Worm (Caenorhabditis elegans) whole organism, L4 larva: ENCODE data around the gene dhcr-24.

Experiments used
- D1046.2 ChIP-seq: fragments of 200-800 bp; sonication (Bioruptor generic); IDR thresholded peaks from 2 replicates; pipeline ENCODE4 v1.3.6; 2022; ENCODE audit warnings: missing genetic modification characterization, missing compliant biosample characterization
- F26F4.8 ChIP-seq: fragments of 200-800 bp; sonication (Bioruptor generic); conservative IDR thresholded peaks from 2 replicates; pipeline ENCODE4 v1.3.6; 2022; ENCODE audit warnings: missing genetic modification characterization, missing compliant biosample characterization
- F37D6.2 ChIP-seq: sonication (generic microtip); optimal IDR thresholded peaks from 2 replicates; lab custom pipeline; 2016; ENCODE audit warnings: mild to moderate bottlenecking, missing genetic modification characterization, missing compliant biosample characterization
- F44E2.7 ChIP-seq: fragments of 200-800 bp; sonication (Bioruptor generic); IDR thresholded peaks from 2 replicates; pipeline ENCODE4 v2.1.2; 2022; ENCODE audit warnings: missing genetic modification characterization, missing compliant biosample characterization
- R02D3.7 ChIP-seq: fragments of 150-350 bp; sonication (generic microtip); optimal IDR thresholded peaks from 3 replicates; lab custom pipeline; 2014; ENCODE audit warnings: missing biosample characterization, missing genetic modification characterization
- Y105C5A.15 ChIP-seq: fragments of 200-800 bp; sonication (Bioruptor generic); IDR thresholded peaks from 2 replicates; pipeline ENCODE4 v1.3.6; 2022; ENCODE audit warnings: missing genetic modification characterization, missing compliant biosample characterization
- Y48G9A.11 ChIP-seq: fragments of 200-800 bp; sonication (Bioruptor generic); IDR thresholded peaks from 2 replicates; pipeline ENCODE4 v1.3.6; 2022; ENCODE audit warnings: missing genetic modification reagents, missing genetic modification characterization, missing compliant biosample characterization
- Y5F2A.4 ChIP-seq: fragments of 200-800 bp; sonication (Bioruptor generic); optimal IDR thresholded peaks from 2 replicates; lab custom pipeline; 2018; ENCODE audit warnings: mild to moderate bottlenecking, missing genetic modification characterization, missing compliant biosample characterization
- Y75B8A.6 ChIP-seq: fragments of 200-800 bp; sonication (Bioruptor generic); IDR thresholded peaks from 2 replicates; pipeline ENCODE4 v1.3.6; 2022; ENCODE audit warnings: missing genetic modification reagents, missing genetic modification characterization, missing compliant biosample characterization
- ZK337.2 ChIP-seq: fragments of 200-800 bp; sonication (Bioruptor generic); IDR thresholded peaks from 2 replicates; pipeline ENCODE4 v1.3.6; 2022; ENCODE audit warnings: missing genetic modification reagents, missing genetic modification characterization, missing compliant biosample characterization
- ZK546.5 ChIP-seq, 2 experiments: sonication (generic microtip); optimal IDR thresholded peaks; 2 replicates each; lab custom pipeline; 2017; ENCODE audit warnings: missing biosample characterization in 2 of 2, missing genetic modification characterization in 2 of 2
- aly-2 ChIP-seq: sonication (generic microtip); optimal IDR thresholded peaks from 2 replicates; lab custom pipeline; 2018; ENCODE audit warnings: missing biosample characterization, missing genetic modification characterization
- ama-1 ChIP-seq: fragments of 150-350 bp; optimal IDR thresholded peaks from 2 replicates; lab custom pipeline; 2014; ENCODE audit warnings: inconsistent platforms, mixed read lengths
- ceh-20 ChIP-seq: fragments of 200-800 bp; sonication (Bioruptor generic); IDR thresholded peaks from 2 replicates; pipeline ENCODE4 v1.3.6; 2022; ENCODE audit warnings: missing genetic modification reagents, missing genetic modification characterization, missing compliant biosample characterization
- ceh-28 ChIP-seq: fragments of 150-350 bp; optimal IDR thresholded peaks from 2 replicates; lab custom pipeline; 2014; ENCODE audit warnings: missing biosample characterization, missing genetic modification reagents, missing genetic modification characterization
- ceh-62 ChIP-seq: sonication (generic microtip); optimal IDR thresholded peaks from 2 replicates; lab custom pipeline; 2017; ENCODE audit warnings: missing biosample characterization, missing genetic modification characterization
- daf-19 ChIP-seq: fragments of 200-800 bp; sonication (Bioruptor generic); conservative IDR thresholded peaks from 2 replicates; pipeline ENCODE4 v1.3.6; 2022; ENCODE audit warnings: missing genetic modification characterization, missing compliant biosample characterization
- daf-8 ChIP-seq: fragments of 200-800 bp; sonication (Bioruptor generic); IDR thresholded peaks from 2 replicates; pipeline ENCODE4 v1.3.6; 2022; ENCODE audit warnings: missing genetic modification characterization, missing compliant biosample characterization
- dmd-8 ChIP-seq: fragments of 200-800 bp; sonication (Bioruptor generic); IDR thresholded peaks from 2 replicates; pipeline ENCODE4 v1.3.6; 2022; ENCODE audit warnings: missing genetic modification characterization, missing compliant biosample characterization
- dpl-1 ChIP-seq: fragments of 150-350 bp; optimal IDR thresholded peaks from 2 replicates; lab custom pipeline; 2014; ENCODE audit warnings: missing biosample characterization, missing genetic modification reagents, missing genetic modification characterization
- duxl-1 ChIP-seq: sonication (generic microtip); optimal IDR thresholded peaks from 2 replicates; lab custom pipeline; 2016; ENCODE audit warnings: mild to moderate bottlenecking, missing genetic modification characterization, moderate library complexity, missing compliant biosample characterization; ENCODE audit not compliant: poor library complexity
- dve-1 ChIP-seq: sonication (generic microtip); optimal IDR thresholded peaks from 2 replicates; lab custom pipeline; 2017; ENCODE audit warnings: antibody characterized with exemption, mild to moderate bottlenecking, missing genetic modification characterization, missing compliant biosample characterization; ENCODE audit not compliant: insufficient read depth
- egl-27 ChIP-seq: sonication (generic microtip); optimal IDR thresholded peaks from 3 replicates; lab custom pipeline; 2017; ENCODE audit warnings: missing biosample characterization, missing genetic modification reagents, missing genetic modification characterization
- fkh-10 ChIP-seq: fragments of 150-350 bp; optimal IDR thresholded peaks from 2 replicates; lab custom pipeline; 2014; ENCODE audit warnings: missing biosample characterization, missing genetic modification reagents, missing genetic modification characterization
- fos-1 ChIP-seq: fragments of 150-350 bp; optimal IDR thresholded peaks from 2 replicates; lab custom pipeline; 2014; ENCODE audit warnings: missing biosample characterization, missing genetic modification characterization
- gei-8 ChIP-seq: fragments of 200-800 bp; sonication (Bioruptor generic); optimal IDR thresholded peaks from 2 replicates; lab custom pipeline; 2018; ENCODE audit warnings: mild to moderate bottlenecking, missing genetic modification characterization, missing compliant biosample characterization
- hlh-11 ChIP-seq: fragments of 200-800 bp; sonication (Bioruptor generic); optimal IDR thresholded peaks from 2 replicates; lab custom pipeline; 2018; ENCODE audit warnings: mild to moderate bottlenecking, missing genetic modification characterization, missing compliant biosample characterization
- hlh-30 ChIP-seq: sonication (generic microtip); optimal IDR thresholded peaks from 2 replicates; lab custom pipeline; 2017; ENCODE audit warnings: antibody characterized with exemption, mild to moderate bottlenecking, missing genetic modification characterization, missing compliant biosample characterization; ENCODE audit not compliant: insufficient read depth
- hmg-1.1 ChIP-seq: fragments of 200-800 bp; sonication (Bioruptor generic); IDR thresholded peaks from 2 replicates; pipeline ENCODE4 v1.3.6; 2022; ENCODE audit warnings: missing genetic modification reagents, missing genetic modification characterization, missing compliant biosample characterization
- lim-7 ChIP-seq: fragments of 200-800 bp; sonication (Bioruptor generic); IDR thresholded peaks from 2 replicates; pipeline ENCODE4 v1.3.6; 2022; ENCODE audit warnings: missing genetic modification characterization, missing compliant biosample characterization
- lin-1 ChIP-seq: fragments of 200-800 bp; sonication (Bioruptor generic); IDR thresholded peaks from 2 replicates; pipeline ENCODE4 v1.3.6; 2022; ENCODE audit warnings: missing genetic modification reagents, missing genetic modification characterization, missing compliant biosample characterization
- lin-29 ChIP-seq: fragments of 200-800 bp; sonication (Bioruptor generic); IDR thresholded peaks from 2 replicates; pipeline ENCODE4 v1.3.6; 2022; ENCODE audit warnings: missing genetic modification reagents, missing genetic modification characterization, missing compliant biosample characterization
- lin-39 ChIP-seq: fragments of 150-350 bp; optimal IDR thresholded peaks from 2 replicates; lab custom pipeline; 2014; ENCODE audit warnings: missing biosample characterization, missing genetic modification reagents, missing genetic modification characterization
- mdt-29 ChIP-seq: fragments of 200-800 bp; sonication (Bioruptor generic); IDR thresholded peaks from 2 replicates; pipeline ENCODE4 v1.3.6; 2022; ENCODE audit warnings: missing genetic modification reagents, missing genetic modification characterization, missing compliant biosample characterization
- mes-2 ChIP-seq: sonication (generic microtip); optimal IDR thresholded peaks from 2 replicates; lab custom pipeline; 2016; ENCODE audit warnings: missing genotype, mild to moderate bottlenecking, missing genetic modification characterization, missing compliant biosample characterization; ENCODE audit not compliant: poor library complexity, severe bottlenecking
- mxl-2 ChIP-seq: fragments of 200-800 bp; sonication (Bioruptor generic); conservative IDR thresholded peaks from 2 replicates; pipeline ENCODE4 v1.3.6; 2022; ENCODE audit warnings: missing genetic modification reagents, missing genetic modification characterization, missing compliant biosample characterization
- mxl-3 ChIP-seq: fragments of 200-800 bp; sonication (Bioruptor generic); optimal IDR thresholded peaks from 2 replicates; lab custom pipeline; 2018; ENCODE audit warnings: mild to moderate bottlenecking, missing genetic modification characterization, missing compliant biosample characterization
- nhr-102 ChIP-seq: sonication (generic microtip); optimal IDR thresholded peaks from 2 replicates; lab custom pipeline; 2016; ENCODE audit warnings: mild to moderate bottlenecking, missing genetic modification characterization, moderate library complexity, missing compliant biosample characterization
- nhr-237 ChIP-seq: sonication (generic microtip); optimal IDR thresholded peaks from 2 replicates; lab custom pipeline; 2017; ENCODE audit warnings: missing biosample characterization, missing genetic modification characterization
- nhr-25 ChIP-seq: sonication (generic microtip); optimal IDR thresholded peaks from 2 replicates; lab custom pipeline; 2017; ENCODE audit warnings: missing genetic modification characterization, mild to moderate bottlenecking, missing compliant biosample characterization, antibody characterized with exemption, moderate library complexity, borderline replicate concordance; ENCODE audit not compliant: insufficient read depth
- nhr-6 ChIP-seq: fragments of 150-350 bp; optimal IDR thresholded peaks from 2 replicates; lab custom pipeline; 2014; ENCODE audit warnings: missing biosample characterization, missing genetic modification characterization
- nhr-76 ChIP-seq: fragments of 150-350 bp; optimal IDR thresholded peaks from 2 replicates; lab custom pipeline; 2014; ENCODE audit warnings: missing biosample characterization, missing genetic modification characterization
- nhr-77 ChIP-seq: fragments of 150-350 bp; optimal IDR thresholded peaks from 2 replicates; lab custom pipeline; 2014; ENCODE audit warnings: missing biosample characterization, missing genetic modification characterization
- pqm-1 ChIP-seq: sonication (generic microtip); optimal IDR thresholded peaks from 2 replicates; lab custom pipeline; 2017; ENCODE audit warnings: missing biosample characterization, missing genetic modification characterization
- set-16 ChIP-seq: fragments of 200-800 bp; sonication (Bioruptor generic); IDR thresholded peaks from 2 replicates; pipeline ENCODE4 v1.3.6; 2022; ENCODE audit warnings: missing genetic modification reagents, missing genetic modification characterization, missing compliant biosample characterization
- spr-1 ChIP-seq: sonication (generic microtip); optimal IDR thresholded peaks from 2 replicates; lab custom pipeline; 2016; ENCODE audit warnings: mild to moderate bottlenecking, missing genetic modification characterization, missing compliant biosample characterization
- spr-3 ChIP-seq: fragments of 200-800 bp; sonication (Bioruptor generic); optimal IDR thresholded peaks from 2 replicates; lab custom pipeline; 2018; ENCODE audit warnings: mild to moderate bottlenecking, missing genetic modification characterization, missing compliant biosample characterization
- unc-130 ChIP-seq: sonication (generic microtip); optimal IDR thresholded peaks from 2 replicates; lab custom pipeline; 2016; ENCODE audit warnings: missing genetic modification reagents, missing genetic modification characterization, missing compliant biosample characterization
- zag-1 ChIP-seq: fragments of 150-350 bp; optimal IDR thresholded peaks from 2 replicates; lab custom pipeline; 2014; ENCODE audit warnings: missing biosample characterization, missing genetic modification characterization

The dhcr-24 gene

ce11 chrX:2527877-2528276, 36.1 kb downstream of the dhcr-24 start (continued):
- peak; percentile 82 for TF ChIP-seq lim-7 (GFP tag; lab: Robert Waterston, UW)
- no peak for TF ChIP-seq nhr-76 (tag; lab: Kevin White, UChicago)
- no peak for TF ChIP-seq aly-2 (tag; lab: Kevin White, UChicago)
- TF ChIP-seq lin-39 (tag; lab: Kevin White, UChicago): no peak
- TF ChIP-seq mdt-29 (GFP tag; lab: Robert Waterston, UW): 0 out of 2 replicates have a peak, but pooled peaks have one; percentile 41
- no peak for TF ChIP-seq dve-1 (tag; lab: Kevin White, UChicago)
- no peak for TF ChIP-seq nhr-237 (tag; lab: Kevin White, UChicago)
- TF ChIP-seq Y105C5A.15 (GFP tag; lab: Robert Waterston, UW): no peak
- 0 out of 2 replicates have a peak, but pooled peaks have one; percentile 52 for TF ChIP-seq ZK337.2
- 0 out of 2 replicates have a peak, but pooled peaks have one; percentile 51 for TF ChIP-seq F44E2.7
- no peak for TF ChIP-seq ceh-20
- peak; percentile 8 for TF ChIP-seq unc-130 (GFP tag; lab: Kevin White, UChicago)
- TF ChIP-seq R02D3.7 (tag; lab: Kevin White, UChicago): no peak
- peak; percentile 38 for TF ChIP-seq hlh-11 (tag; lab: Kevin White, UChicago)
- TF ChIP-seq lin-29 (GFP tag; lab: Robert Waterston, UW): no peak
- TF ChIP-seq dmd-8 (GFP tag; lab: Robert Waterston, UW): peak; percentile 64; the same call in 1 of the 2 replicates
- no peak for TF ChIP-seq daf-19 (GFP tag; lab: Robert Waterston, UW)
- TF ChIP-seq ama-1 (lab: Kevin White, UChicago): no peak
- TF ChIP-seq Y75B8A.6 (GFP tag; lab: Robert Waterston, UW): no peak
- peak; percentile 27 for TF ChIP-seq gei-8 (GFP tag; lab: Kevin White, UChicago)
- TF ChIP-seq ceh-28: no peak

- TF ChIP-seq Y5F2A.4 (GFP tag; lab: Kevin White, UChicago) (no peak), egl-27 (tag; lab: Kevin White, UChicago) (no peak), unc-130 (GFP tag; lab: Kevin White, UChicago) (no peak), lin-39 (tag; lab: Kevin White, UChicago) (no peak), hlh-30 (tag; lab: Kevin White, UChicago) (no peak), gei-8 (GFP tag; lab: Kevin White, UChicago) (no peak), mxl-2 (GFP tag; lab: Robert Waterston, UW) (no peak), nhr-102 (tag; lab: Kevin White, UChicago) (no peak), fkh-10 (GFP tag; lab: Kevin White, UChicago) (no peak), duxl-1 (tag; lab: Kevin White, UChicago) (no peak), spr-3 (GFP tag; lab: Kevin White, UChicago) (no peak)
Measured at ce11 chrX:2527194-2527593, 36.8 kb downstream of the dhcr-24 start.

ce11 chrX:2526078-2526477, 37.9 kb downstream of the dhcr-24 start:
- no peak for TF ChIP-seq F37D6.2
- no peak for TF ChIP-seq spr-1 (tag; lab: Kevin White, UChicago)
- no peak for TF ChIP-seq dpl-1 (GFP tag; lab: Kevin White, UChicago)
- no peak for TF ChIP-seq nhr-25 (tag; lab: Kevin White, UChicago)
- TF ChIP-seq pqm-1 (tag; lab: Kevin White, UChicago): no peak
- no peak for TF ChIP-seq ama-1 (lab: Kevin White, UChicago)
- no peak for TF ChIP-seq mes-2
- TF ChIP-seq set-16 (GFP tag; lab: Robert Waterston, UW): no peak
- TF ChIP-seq ZK546.5 (tag; optimal IDR thresholded peaks at IDR 0.05; lab: Kevin White, UChicago): no peak
- TF ChIP-seq nhr-77: no peak
- TF ChIP-seq hmg-1.1 (GFP tag; lab: Robert Waterston, UW): no peak
- TF ChIP-seq lin-1 (GFP tag; lab: Robert Waterston, UW): no peak
- no peak for TF ChIP-seq mxl-3 (GFP tag; lab: Kevin White, UChicago)
- TF ChIP-seq fos-1 (tag; lab: Kevin White, UChicago): no peak
- TF ChIP-seq nhr-6: no peak
- TF ChIP-seq lin-39 (tag; lab: Kevin White, UChicago): no peak
- TF ChIP-seq F26F4.8: 0 out of 2 replicates have a peak, but pooled peaks have one; percentile 9
- TF ChIP-seq ceh-62: no peak
- TF ChIP-seq Y48G9A.11 (GFP tag; lab: Robert Waterston, UW): 0 out of 2 replicates have a peak, but pooled peaks have one; percentile 15
- TF ChIP-seq D1046.2 (GFP tag; lab: Robert Waterston, UW): no peak
- TF ChIP-seq daf-8: no peak
- TF ChIP-seq zag-1 (tag; lab: Kevin White, UChicago): no peak
